Worm (Caenorhabditis elegans) whole organism, L4/young adult: ENCODE data around the gene T21C9.13.

Source experiments
- W03F9.2 ChIP-seq: fragments of 150-350 bp; optimal IDR thresholded peaks from 2 replicates; lab custom pipeline; 2014; ENCODE audit warnings: missing biosample characterization, missing genetic modification characterization
- dao-5 ChIP-seq: sonication (generic microtip); optimal IDR thresholded peaks from 2 replicates; lab custom pipeline; 2016; ENCODE audit warnings: missing genotype, missing genetic modification characterization, moderate library complexity, missing compliant biosample characterization
- him-1 ChIP-seq: sonication (generic microtip); optimal IDR thresholded peaks from 2 replicates; lab custom pipeline; 2016; ENCODE audit warnings: missing genotype, missing genetic modification reagents, missing genetic modification characterization, missing compliant biosample characterization

ce11 chrV:10576319-10576718 lies 20.7 kb upstream of the T21C9.13 start, which contains the start of gene vps-54:
- no peak for TF ChIP-seq W03F9.2 (tag; lab: Kevin White, UChicago)
- no peak for TF ChIP-seq dao-5 (tag; lab: Kevin White, UChicago)
- TF ChIP-seq him-1 (tag; lab: Kevin White, UChicago) = no peak
